Fruit fly (Drosophila melanogaster) whole organism, embryonic: Measurements from ENCODE around the gene CCHa2.

ENCODE experiments used
- Abd-B ChIP-seq: fragments of 200-800 bp; sonication (Bioruptor generic); optimal IDR thresholded peaks from 2 replicates; lab custom pipeline; 2018; ENCODE audit warnings: missing biosample characterization, mild to moderate bottlenecking, missing genetic modification characterization, moderate library complexity
- CG10366 ChIP-seq: fragments of 200-800 bp; sonication (Bioruptor generic); IDR thresholded peaks from 2 replicates; pipeline ENCODE4 v1.3.6; 2022; ENCODE audit warnings: missing biosample characterization, missing genetic modification characterization
- CG10979 ChIP-seq: fragments of 200-800 bp; sonication (Bioruptor generic); optimal IDR thresholded peaks from 2 replicates; lab custom pipeline; 2018; ENCODE audit warnings: missing biosample characterization, mild to moderate bottlenecking, missing genetic modification characterization, moderate library complexity
- CG11093 ChIP-seq: fragments of 200-800 bp; sonication (Bioruptor generic); IDR thresholded peaks from 3 replicates; pipeline ENCODE4 v1.3.6; 2022; ENCODE audit warnings: missing biosample characterization, missing genetic modification characterization
- CG11247 ChIP-seq: fragments of 200-800 bp; sonication (Bioruptor generic); IDR thresholded peaks from 2 replicates; pipeline ENCODE4 v1.3.6; 2022; ENCODE audit warnings: missing biosample characterization, missing genetic modification characterization
- CG11560 ChIP-seq: fragments of 200-800 bp; sonication (Bioruptor generic); IDR thresholded peaks from 3 replicates; pipeline ENCODE4 v1.3.6; 2022; ENCODE audit warnings: missing biosample characterization, missing genetic modification characterization
- CG12104 ChIP-seq: fragments of 200-800 bp; sonication (Bioruptor generic); optimal IDR thresholded peaks from 3 replicates; lab custom pipeline; 2016; ENCODE audit warnings: missing biosample characterization, missing genetic modification characterization
- CG14014 ChIP-seq: fragments of 200-800 bp; sonication (Bioruptor generic); IDR thresholded peaks from 2 replicates; pipeline ENCODE4 v1.3.6; 2022; ENCODE audit warnings: missing biosample characterization, missing genetic modification characterization
- CG15011 ChIP-seq: fragments of 200-800 bp; sonication (Bioruptor generic); optimal IDR thresholded peaks from 3 replicates; lab custom pipeline; 2018; ENCODE audit warnings: missing biosample characterization, mild to moderate bottlenecking, missing genetic modification characterization
- CG17361 ChIP-seq: fragments of 200-800 bp; sonication (Bioruptor generic); IDR thresholded peaks from 3 replicates; pipeline ENCODE4 v1.3.6; 2022; ENCODE audit warnings: missing biosample characterization, missing genetic modification characterization
- CG17385 ChIP-seq: fragments of 200-800 bp; sonication (Bioruptor generic); optimal IDR thresholded peaks from 3 replicates; lab custom pipeline; 2018; ENCODE audit warnings: missing biosample characterization, mild to moderate bottlenecking, missing genetic modification characterization
- CG17568 ChIP-seq: fragments of 200-800 bp; sonication (Bioruptor generic); optimal IDR thresholded peaks from 2 replicates; lab custom pipeline; 2018; ENCODE audit warnings: missing biosample characterization, mild to moderate bottlenecking, missing genetic modification characterization, moderate library complexity
- CG18011 ChIP-seq: fragments of 200-800 bp; sonication (Bioruptor generic); optimal IDR thresholded peaks from 2 replicates; lab custom pipeline; 2017; ENCODE audit warnings: missing biosample characterization, missing genetic modification characterization, mild to moderate bottlenecking, moderate library complexity, missing genotype
- CG18599 ChIP-seq: fragments of 200-800 bp; sonication (Bioruptor generic); optimal IDR thresholded peaks from 3 replicates; lab custom pipeline; 2017; ENCODE audit warnings: missing biosample characterization, missing genetic modification characterization, mild to moderate bottlenecking, moderate library complexity, missing genetic modification reagents
- CG32532 ChIP-seq: fragments of 200-800 bp; sonication (Bioruptor generic); IDR thresholded peaks from 2 replicates; pipeline ENCODE4 v1.3.6; 2022; ENCODE audit warnings: missing biosample characterization, missing genetic modification characterization
- CG4424 ChIP-seq: fragments of 200-800 bp; sonication (Bioruptor generic); optimal IDR thresholded peaks from 3 replicates; lab custom pipeline; 2016; ENCODE audit warnings: missing biosample characterization, missing genetic modification characterization
- CG4820 ChIP-seq: fragments of 200-800 bp; sonication (Bioruptor generic); optimal IDR thresholded peaks from 3 replicates; lab custom pipeline; 2016; ENCODE audit warnings: missing biosample characterization, missing genetic modification characterization
- CG6813 ChIP-seq: fragments of 200-800 bp; sonication (Bioruptor generic); optimal IDR thresholded peaks from 2 replicates; lab custom pipeline; 2017; ENCODE audit warnings: missing biosample characterization, missing genetic modification characterization, mild to moderate bottlenecking, moderate library complexity, missing genetic modification reagents
- CG7928 ChIP-seq: fragments of 200-800 bp; sonication (Bioruptor generic); optimal IDR thresholded peaks from 2 replicates; lab custom pipeline; 2017; ENCODE audit warnings: missing biosample characterization, mild to moderate bottlenecking, missing genetic modification characterization
- CG8089 ChIP-seq: fragments of 200-800 bp; sonication (Bioruptor generic); optimal IDR thresholded peaks from 3 replicates; lab custom pipeline; 2016; ENCODE audit warnings: missing biosample characterization, missing genetic modification characterization
- CG8944 ChIP-seq: fragments of 200-800 bp; sonication (Bioruptor generic); optimal IDR thresholded peaks from 3 replicates; lab custom pipeline; 2016; ENCODE audit warnings: missing biosample characterization, missing genetic modification characterization
- CG9609 ChIP-seq: fragments of 200-800 bp; sonication (Bioruptor generic); optimal IDR thresholded peaks from 3 replicates; lab custom pipeline; 2016; ENCODE audit warnings: missing biosample characterization, missing genetic modification characterization
- CG9727 ChIP-seq: fragments of 200-800 bp; sonication (Bioruptor generic); optimal IDR thresholded peaks from 3 replicates; lab custom pipeline; 2017; ENCODE audit warnings: missing biosample characterization, mild to moderate bottlenecking, missing genetic modification characterization
- CTCF ChIP-seq: fragments of 200-800 bp; sonication (Bioruptor generic); optimal IDR thresholded peaks from 2 replicates; lab custom pipeline; 2017; ENCODE audit warnings: missing biosample characterization, mild to moderate bottlenecking, missing genetic modification characterization, moderate library complexity
- Dbx ChIP-seq: fragments of 200-800 bp; sonication (Bioruptor generic); IDR thresholded peaks from 3 replicates; pipeline ENCODE4 v1.3.6; 2022; ENCODE audit warnings: missing biosample characterization, missing genetic modification characterization
- Deaf1 ChIP-seq: fragments of 200-800 bp; optimal IDR thresholded peaks from 3 replicates; lab custom pipeline; 2019; ENCODE audit warnings: missing biosample characterization, mild to moderate bottlenecking, missing genetic modification characterization, moderate library complexity
- Gug ChIP-seq: fragments of 200-800 bp; sonication (Bioruptor generic); IDR thresholded peaks from 4 replicates; pipeline ENCODE4 v1.3.6; 2022; ENCODE audit warnings: missing biosample characterization, missing genetic modification characterization
- MESR4 ChIP-seq: fragments of 200-800 bp; sonication (Bioruptor generic); optimal IDR thresholded peaks from 2 replicates; lab custom pipeline; 2018; ENCODE audit warnings: missing biosample characterization, mild to moderate bottlenecking, missing genetic modification characterization, moderate library complexity
- NK7.1 ChIP-seq: fragments of 200-800 bp; sonication (Bioruptor generic); optimal IDR thresholded peaks from 3 replicates; lab custom pipeline; 2016; ENCODE audit warnings: missing biosample characterization, missing genetic modification characterization
- Nf-YC ChIP-seq: fragments of 200-800 bp; optimal IDR thresholded peaks from 3 replicates; lab custom pipeline; 2019; ENCODE audit warnings: missing biosample characterization, mild to moderate bottlenecking, missing genetic modification characterization, moderate library complexity
- Ptx1 ChIP-seq: fragments of 200-800 bp; sonication (Bioruptor generic); IDR thresholded peaks from 2 replicates; pipeline ENCODE4 v1.3.6; 2022; ENCODE audit warnings: missing biosample characterization, missing genetic modification characterization
- Ravus ChIP-seq: fragments of 200-800 bp; sonication (Bioruptor generic); IDR thresholded peaks from 2 replicates; pipeline ENCODE4 v1.3.6; 2022; ENCODE audit warnings: missing biosample characterization, missing genetic modification characterization
- Xrp1 ChIP-seq: fragments of 200-800 bp; sonication (Bioruptor generic); IDR thresholded peaks from 2 replicates; pipeline ENCODE4 v1.3.6; 2022; ENCODE audit warnings: missing biosample characterization, missing genetic modification characterization
- bab2 ChIP-seq: fragments of 200-800 bp; sonication (Bioruptor generic); optimal IDR thresholded peaks from 2 replicates; lab custom pipeline; 2016; ENCODE audit warnings: missing biosample characterization, missing genetic modification characterization
- cato ChIP-seq: fragments of 200-800 bp; sonication (Bioruptor generic); optimal IDR thresholded peaks from 2 replicates; lab custom pipeline; 2016; ENCODE audit warnings: missing biosample characterization, missing genetic modification characterization, borderline replicate concordance
- cg ChIP-seq: fragments of 200-800 bp; sonication (Bioruptor generic); optimal IDR thresholded peaks from 3 replicates; lab custom pipeline; 2019; ENCODE audit warnings: missing biosample characterization, mild to moderate bottlenecking, missing genetic modification characterization, moderate library complexity
- crp ChIP-seq, 2 experiments: fragments of 200-800 bp; sonication (Bioruptor generic); optimal IDR thresholded peaks; 2 replicates in 1 of 2; 3 replicates in 1 of 2; lab custom pipeline; 2017; ENCODE audit warnings: missing biosample characterization in 2 of 2, missing genetic modification characterization in 2 of 2, mild to moderate bottlenecking in 1 of 2, moderate library complexity in 1 of 2
- dimm ChIP-seq: fragments of 200-800 bp; sonication (Bioruptor generic); IDR thresholded peaks from 2 replicates; pipeline ENCODE4 v1.3.6; 2022; ENCODE audit warnings: missing biosample characterization, missing genetic modification characterization
- disco-r ChIP-seq: fragments of 200-800 bp; sonication (Bioruptor generic); optimal IDR thresholded peaks from 2 replicates; lab custom pipeline; 2016; ENCODE audit warnings: missing biosample characterization, missing genetic modification characterization
- ems ChIP-seq: fragments of 200-800 bp; sonication (Bioruptor generic); optimal IDR thresholded peaks from 3 replicates; lab custom pipeline; 2016; ENCODE audit warnings: missing biosample characterization, missing genetic modification characterization
- exex ChIP-seq: fragments of 200-800 bp; sonication (Bioruptor generic); optimal IDR thresholded peaks from 4 replicates; lab custom pipeline; 2018; ENCODE audit warnings: missing biosample characterization, mild to moderate bottlenecking, missing genetic modification characterization, moderate library complexity
- fd64A ChIP-seq: fragments of 200-800 bp; sonication (Bioruptor generic); optimal IDR thresholded peaks from 3 replicates; lab custom pipeline; 2018; ENCODE audit warnings: missing biosample characterization, mild to moderate bottlenecking, missing genetic modification characterization
- gsb-n ChIP-seq: fragments of 200-800 bp; sonication (Bioruptor generic); optimal IDR thresholded peaks from 3 replicates; lab custom pipeline; 2018; ENCODE audit warnings: missing biosample characterization, mild to moderate bottlenecking, missing genetic modification characterization
- hb ChIP-seq: fragments of 200-800 bp; sonication (Bioruptor generic); IDR thresholded peaks from 3 replicates; pipeline ENCODE4 v1.3.6; 2022; ENCODE audit warnings: missing biosample characterization, missing genetic modification characterization; ENCODE audit not compliant: partially characterized antibody
- kni ChIP-seq: fragments of 200-800 bp; sonication (Bioruptor generic); optimal IDR thresholded peaks from 3 replicates; lab custom pipeline; 2017; ENCODE audit warnings: mild to moderate bottlenecking, missing biosample characterization, missing genetic modification reagents, missing genetic modification characterization
- org-1 ChIP-seq: fragments of 200-800 bp; sonication (Bioruptor generic); optimal IDR thresholded peaks from 2 replicates; lab custom pipeline; 2017; ENCODE audit warnings: missing biosample characterization, missing genetic modification characterization
- pb ChIP-seq: fragments of 200-800 bp; sonication (Bioruptor generic); optimal IDR thresholded peaks from 3 replicates; lab custom pipeline; 2016; ENCODE audit warnings: missing biosample characterization, missing genetic modification characterization
- tio ChIP-seq: fragments of 200-800 bp; sonication (Bioruptor generic); optimal IDR thresholded peaks from 2 replicates; lab custom pipeline; 2017; ENCODE audit warnings: missing biosample characterization, missing genetic modification characterization, inconsistent platforms

CCHa2 gene

DNA sequence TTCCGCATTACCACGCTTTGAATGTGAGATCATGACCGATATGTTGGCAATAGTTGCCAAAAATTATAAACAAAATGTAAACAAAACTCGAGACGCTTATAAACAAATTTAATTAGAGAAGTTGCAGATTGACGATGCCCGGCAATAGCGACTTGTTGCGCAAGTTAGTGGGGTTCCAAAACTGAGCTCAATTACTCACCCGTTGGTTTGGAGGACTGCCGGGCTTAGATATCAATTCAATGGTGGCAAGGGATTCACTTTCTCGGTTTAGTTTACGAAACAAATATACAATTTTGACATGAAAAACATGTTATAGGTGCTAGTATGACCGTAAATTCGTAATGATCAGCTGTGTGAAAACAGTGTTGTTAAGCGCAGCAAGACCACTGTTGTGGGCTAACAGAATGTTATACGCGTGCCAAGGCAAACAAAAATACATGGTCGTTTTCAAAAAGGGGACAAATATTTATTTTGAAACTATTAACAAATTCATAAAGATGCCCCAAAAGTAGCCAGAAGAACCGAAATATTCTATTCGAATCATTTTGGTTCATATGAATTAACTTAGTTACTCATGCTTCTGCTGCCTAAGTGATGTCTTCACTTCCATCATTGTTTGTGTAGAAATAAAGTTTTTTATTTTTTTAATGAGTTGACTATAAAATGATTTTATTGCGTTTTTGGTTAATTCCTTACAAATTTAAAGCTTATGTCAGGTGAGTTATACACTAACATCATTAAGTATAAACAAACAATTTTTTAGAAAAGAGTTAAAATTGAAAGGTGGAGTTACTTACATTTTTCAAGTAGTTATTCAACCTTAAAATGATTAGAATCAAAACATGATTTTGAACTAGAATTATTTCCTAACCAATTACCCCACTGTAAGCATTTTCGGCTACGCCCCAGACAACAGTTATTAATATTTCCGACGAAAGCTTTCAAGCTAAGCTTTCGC lies 28.2 kb downstream of the CCHa2 start, which contains the start of gene Elp6 (continued):
- TF ChIP-seq CG11560 (tag; lab: Robert Waterston, UW) (peak; percentile 32; the same call in 1 of the 3 replicates), Gug (GFP tag; lab: Robert Waterston, UW) (peak; percentile 53; the same call in 2 of the 4 replicates), Ravus (GFP tag; lab: Robert Waterston, UW) (no peak; the same call in 1 of the 2 replicates), CG12104 (peak; percentile 72), CG11247 (GFP tag; lab: Robert Waterston, UW) (peak; percentile 55), kni (GFP tag; lab: Kevin White, UChicago) (no peak), CG17361 (GFP tag; lab: Robert Waterston, UW) (peak; percentile 90), org-1 (GFP tag; lab: Kevin White, UChicago) (peak; percentile 61), CG17385 (peak; percentile 57), cg (GFP tag; lab: Kevin White, UChicago) (no peak), CG6813 (GFP tag; lab: Kevin White, UChicago) (peak; percentile 14), CG11093 (GFP tag; lab: Robert Waterston, UW) (0 out of 3 replicates have a peak, but pooled peaks have one; percentile 31), gsb-n (no peak), CG17568 (GFP tag; lab: Kevin White, UChicago) (peak; percentile 38), Dbx (GFP tag; lab: Robert Waterston, UW) (peak; percentile 53; the same call in 2 of the 3 replicates), exex (tag; lab: Kevin White, UChicago) (peak; percentile 33), CG18011 (GFP tag; lab: Kevin White, UChicago) (peak; percentile 10), CG18599 (GFP tag; lab: Kevin White, UChicago) (peak; percentile 78), CG4820 (GFP tag; lab: Kevin White, UChicago) (peak; percentile 53), crp (GFP tag; optimal IDR thresholded peaks at IDR 0.05; lab: Kevin White, UChicago) (peak; percentile 50 to 89), bab2 (GFP tag; lab: Kevin White, UChicago) (peak; percentile 39), Xrp1 (GFP tag; lab: Robert Waterston, UW) (peak; percentile 51; the same call in 1 of the 2 replicates), Abd-B (GFP tag; lab: Kevin White, UChicago) (peak; percentile 13), MESR4 (GFP tag; lab: Kevin White, UChicago) (peak; percentile 23), Nf-YC (tag; lab: Kevin White, UChicago) (peak; percentile 51), fd64A (GFP tag; lab: Kevin White, UChicago) (no peak), dimm (GFP tag; lab: Robert Waterston, UW) (0 out of 2 replicates have a peak, but pooled peaks have one; percentile 9), tio (GFP tag; lab: Kevin White, UChicago) (peak; percentile 82), hb (GFP tag; lab: Robert Waterston, UW) (no peak), CG8089 (no peak), CG4424 (GFP tag; lab: Kevin White, UChicago) (peak; percentile 79), ems (GFP tag; lab: Kevin White, UChicago) (peak; percentile 38), CG32532 (GFP tag; lab: Robert Waterston, UW) (peak; percentile 67), CG10979 (peak; percentile 48), CG9609 (peak; percentile 51), disco-r (GFP tag; lab: Kevin White, UChicago) (peak; percentile 51), CG8944 (GFP tag; lab: Kevin White, UChicago) (peak; percentile 41), NK7.1 (GFP tag; lab: Kevin White, UChicago) (peak; percentile 4), CTCF (GFP tag; lab: Kevin White, UChicago) (no peak), CG14014 (GFP tag; lab: Robert Waterston, UW) (peak; percentile 60), cato (GFP tag; lab: Kevin White, UChicago) (peak; percentile 55), CG10366 (GFP tag; lab: Robert Waterston, UW) (peak; percentile 66), pb (GFP tag; lab: Kevin White, UChicago) (no peak), CG7928 (GFP tag; lab: Kevin White, UChicago) (peak; percentile 46), CG9727 (GFP tag; lab: Kevin White, UChicago) (peak; percentile 83), CG15011 (GFP tag; lab: Kevin White, UChicago) (peak; percentile 64), Deaf1 (peak; percentile 37), Ptx1 (peak; percentile 69)
